Worm (Caenorhabditis elegans) whole organism, midembryonic: ENCODE results near the gene Y7A5A.24.

Experiments
- T22C8.4 ChIP-seq: fragments of 200-800 bp; sonication (Bioruptor generic); IDR thresholded peaks from 2 replicates; pipeline ENCODE4 v1.3.6; 2022; ENCODE audit warnings: missing genetic modification characterization, missing compliant biosample characterization
- cog-1 ChIP-seq: sonication (generic microtip); optimal IDR thresholded peaks from 2 replicates; lab custom pipeline; 2016; ENCODE audit warnings: missing genetic modification characterization, missing compliant biosample characterization
- flt-1 ChIP-seq: fragments of 200-800 bp; sonication (Bioruptor generic); IDR thresholded peaks from 2 replicates; pipeline ENCODE4 v1.3.6; 2022; ENCODE audit warnings: missing genetic modification characterization, missing compliant biosample characterization
- klf-2 ChIP-seq: fragments of 200-800 bp; sonication (Bioruptor generic); conservative IDR thresholded peaks from 2 replicates; pipeline ENCODE4 v1.3.6; 2022; ENCODE audit warnings: missing genetic modification reagents, missing genetic modification characterization, missing compliant biosample characterization
- med-1 ChIP-seq: sonication (generic microtip); optimal IDR thresholded peaks from 2 replicates; lab custom pipeline; 2017; ENCODE audit warnings: missing genetic modification characterization, mild to moderate bottlenecking, missing compliant biosample characterization, antibody characterized with exemption, missing genetic modification reagents; ENCODE audit not compliant: insufficient read depth
- ref-1 ChIP-seq: fragments of 200-800 bp; sonication (Bioruptor generic); conservative IDR thresholded peaks from 2 replicates; pipeline ENCODE4 v1.3.6; 2022; ENCODE audit warnings: missing genetic modification reagents, missing genetic modification characterization, missing compliant biosample characterization
- tab-1 ChIP-seq: fragments of 200-800 bp; sonication (Bioruptor generic); IDR thresholded peaks from 2 replicates; pipeline ENCODE4 v1.3.6; 2022; ENCODE audit warnings: missing genetic modification characterization, missing compliant biosample characterization
- ztf-23 ChIP-seq: fragments of 200-800 bp; sonication (Bioruptor generic); IDR thresholded peaks from 2 replicates; pipeline ENCODE4 v1.3.6; 2022; ENCODE audit warnings: missing genetic modification reagents, missing genetic modification characterization, missing compliant biosample characterization
- ztf-29 ChIP-seq: fragments of 200-800 bp; sonication (Bioruptor generic); IDR thresholded peaks from 2 replicates; pipeline ENCODE4 v1.3.6; 2022; ENCODE audit warnings: missing genetic modification reagents, missing genetic modification characterization, missing compliant biosample characterization

ce11 chrX:15770787-15771186 lies 11.1 kb downstream of the Y7A5A.24 start:
- TF ChIP-seq flt-1 (GFP tag; lab: Robert Waterston, UW) (no peak), ztf-29 (GFP tag; lab: Robert Waterston, UW) (no peak), ref-1 (GFP tag; lab: Robert Waterston, UW) (no peak), med-1 (GFP tag; lab: Kevin White, UChicago) (no peak), tab-1 (no peak), T22C8.4 (GFP tag; lab: Robert Waterston, UW) (no peak), ztf-23 (no peak), klf-2 (GFP tag; lab: Robert Waterston, UW) (no peak), cog-1 (tag; lab: Kevin White, UChicago) (no peak)
